Fruit fly (Drosophila melanogaster) whole organism, prepupa: ENCODE results near the gene E23.
A peak's percentile ranks its signal among the peaks of the same experiment; 100 is the strongest.

ENCODE experiments used
- Blimp-1 ChIP-seq: fragments of 200-800 bp; sonication (Bioruptor generic); optimal IDR thresholded peaks from 3 replicates; lab custom pipeline; 2017; ENCODE audit warnings: missing biosample characterization, missing genetic modification characterization, mild to moderate bottlenecking, moderate library complexity, missing genetic modification reagents
- CG10631 ChIP-seq: fragments of 200-800 bp; sonication (Bioruptor generic); optimal IDR thresholded peaks from 2 replicates; lab custom pipeline; 2016; ENCODE audit warnings: missing biosample characterization, missing genetic modification characterization
- CG11294 ChIP-seq: fragments of 200-800 bp; sonication (Bioruptor generic); IDR thresholded peaks from 2 replicates; pipeline ENCODE4 v1.3.6; 2022; ENCODE audit warnings: missing biosample characterization, missing genetic modification characterization
- CG16779 ChIP-seq: fragments of 200-800 bp; sonication (Bioruptor generic); optimal IDR thresholded peaks from 3 replicates; lab custom pipeline; 2017; ENCODE audit warnings: missing biosample characterization, mild to moderate bottlenecking, missing genetic modification characterization
- CG32006 ChIP-seq: fragments of 200-800 bp; sonication (Bioruptor generic); optimal IDR thresholded peaks from 3 replicates; lab custom pipeline; 2017; ENCODE audit warnings: missing biosample characterization, mild to moderate bottlenecking, missing genetic modification characterization
- CG34406 ChIP-seq: fragments of 200-800 bp; sonication (Bioruptor generic); optimal IDR thresholded peaks from 3 replicates; lab custom pipeline; 2016; ENCODE audit warnings: missing biosample characterization, missing genetic modification characterization
- CG4318 ChIP-seq: fragments of 200-800 bp; sonication (Bioruptor generic); optimal IDR thresholded peaks from 3 replicates; lab custom pipeline; 2017; ENCODE audit warnings: missing biosample characterization, mild to moderate bottlenecking, missing genetic modification characterization
- CG6163 ChIP-seq: fragments of 200-800 bp; sonication (Bioruptor generic); IDR thresholded peaks from 3 replicates; pipeline ENCODE4 v1.3.6; 2022; ENCODE audit warnings: missing biosample characterization, missing genetic modification characterization
- CG6792 ChIP-seq: fragments of 200-800 bp; sonication (Bioruptor generic); optimal IDR thresholded peaks from 3 replicates; lab custom pipeline; 2016; ENCODE audit warnings: missing biosample characterization, missing genetic modification characterization
- CG6808 ChIP-seq: fragments of 200-800 bp; sonication (Bioruptor generic); optimal IDR thresholded peaks from 3 replicates; lab custom pipeline; 2017; ENCODE audit warnings: missing biosample characterization, missing genetic modification characterization, mild to moderate bottlenecking, moderate library complexity, missing genetic modification reagents
- CG7368 ChIP-seq: fragments of 200-800 bp; sonication (Bioruptor generic); optimal IDR thresholded peaks from 3 replicates; lab custom pipeline; 2016; ENCODE audit warnings: missing biosample characterization, missing genetic modification characterization
- CG8319 ChIP-seq: fragments of 200-800 bp; sonication (Bioruptor generic); optimal IDR thresholded peaks from 3 replicates; lab custom pipeline; 2016; ENCODE audit warnings: missing biosample characterization, missing genetic modification characterization
- Eip93F ChIP-seq: fragments of 200-800 bp; sonication (Bioruptor generic); optimal IDR thresholded peaks from 2 replicates; lab custom pipeline; 2016; ENCODE audit warnings: missing biosample characterization, mild to moderate bottlenecking, missing genetic modification characterization
- Ets21C ChIP-seq: fragments of 200-800 bp; sonication (Bioruptor generic); optimal IDR thresholded peaks from 3 replicates; lab custom pipeline; 2016; ENCODE audit warnings: missing biosample characterization, missing genetic modification characterization
- Hr38 ChIP-seq: sonication (Bioruptor generic); optimal IDR thresholded peaks from 2 replicates; lab custom pipeline; 2016; ENCODE audit warnings: missing biosample characterization, missing genetic modification characterization
- Hr4 ChIP-seq: fragments of 200-800 bp; sonication (Bioruptor generic); optimal IDR thresholded peaks from 3 replicates; lab custom pipeline; 2016; ENCODE audit warnings: missing biosample characterization, missing genetic modification characterization
- Lpt ChIP-seq: fragments of 200-800 bp; sonication (Bioruptor generic); optimal IDR thresholded peaks from 3 replicates; lab custom pipeline; 2016; ENCODE audit warnings: missing biosample characterization, missing genetic modification characterization
- Smox ChIP-seq: fragments of 200-800 bp; sonication (Bioruptor generic); optimal IDR thresholded peaks from 3 replicates; lab custom pipeline; 2016; ENCODE audit warnings: missing biosample characterization, missing genetic modification characterization
- Sox102F ChIP-seq: fragments of 200-800 bp; sonication (Bioruptor generic); optimal IDR thresholded peaks from 2 replicates; lab custom pipeline; 2016; ENCODE audit warnings: missing biosample characterization, mild to moderate bottlenecking, missing genetic modification characterization
- acj6 ChIP-seq: fragments of 200-800 bp; sonication (Bioruptor generic); optimal IDR thresholded peaks from 3 replicates; lab custom pipeline; 2016; ENCODE audit warnings: missing biosample characterization, missing genetic modification characterization
- cyc ChIP-seq: fragments of 200-800 bp; sonication (Bioruptor generic); optimal IDR thresholded peaks from 3 replicates; lab custom pipeline; 2016; ENCODE audit warnings: missing biosample characterization, missing genetic modification characterization
- eg ChIP-seq: fragments of 200-800 bp; sonication (Bioruptor generic); IDR thresholded peaks from 3 replicates; pipeline ENCODE4 v1.3.6; 2022; ENCODE audit warnings: missing biosample characterization, missing genetic modification characterization
- fd59A ChIP-seq: fragments of 200-800 bp; sonication (Bioruptor generic); optimal IDR thresholded peaks from 2 replicates; lab custom pipeline; 2017; ENCODE audit warnings: missing biosample characterization, mild to moderate bottlenecking, missing genetic modification characterization, missing genetic modification reagents
- fkh ChIP-seq: fragments of 200-800 bp; sonication (Bioruptor generic); optimal IDR thresholded peaks from 3 replicates; lab custom pipeline; 2017; ENCODE audit warnings: missing biosample characterization, mild to moderate bottlenecking, missing genetic modification characterization, moderate library complexity
- pdm3 ChIP-seq: fragments of 200-800 bp; sonication (Bioruptor generic); optimal IDR thresholded peaks from 3 replicates; lab custom pipeline; 2016; ENCODE audit warnings: missing biosample characterization, missing genetic modification characterization
- spab ChIP-seq: fragments of 200-800 bp; sonication (Bioruptor generic); optimal IDR thresholded peaks from 2 replicates; lab custom pipeline; 2017; ENCODE audit warnings: missing biosample characterization, mild to moderate bottlenecking, missing genetic modification characterization, missing genetic modification reagents
- svp ChIP-seq: fragments of 200-800 bp; sonication (Bioruptor generic); peaks from one replicate; lab custom pipeline; 2016; ENCODE audit warnings: missing biosample characterization, missing genetic modification characterization
- vri ChIP-seq: fragments of 200-800 bp; sonication (Bioruptor generic); optimal IDR thresholded peaks from 3 replicates; lab custom pipeline; 2016; ENCODE audit warnings: missing biosample characterization, mild to moderate bottlenecking, missing genetic modification characterization

The E23 gene

DNA sequence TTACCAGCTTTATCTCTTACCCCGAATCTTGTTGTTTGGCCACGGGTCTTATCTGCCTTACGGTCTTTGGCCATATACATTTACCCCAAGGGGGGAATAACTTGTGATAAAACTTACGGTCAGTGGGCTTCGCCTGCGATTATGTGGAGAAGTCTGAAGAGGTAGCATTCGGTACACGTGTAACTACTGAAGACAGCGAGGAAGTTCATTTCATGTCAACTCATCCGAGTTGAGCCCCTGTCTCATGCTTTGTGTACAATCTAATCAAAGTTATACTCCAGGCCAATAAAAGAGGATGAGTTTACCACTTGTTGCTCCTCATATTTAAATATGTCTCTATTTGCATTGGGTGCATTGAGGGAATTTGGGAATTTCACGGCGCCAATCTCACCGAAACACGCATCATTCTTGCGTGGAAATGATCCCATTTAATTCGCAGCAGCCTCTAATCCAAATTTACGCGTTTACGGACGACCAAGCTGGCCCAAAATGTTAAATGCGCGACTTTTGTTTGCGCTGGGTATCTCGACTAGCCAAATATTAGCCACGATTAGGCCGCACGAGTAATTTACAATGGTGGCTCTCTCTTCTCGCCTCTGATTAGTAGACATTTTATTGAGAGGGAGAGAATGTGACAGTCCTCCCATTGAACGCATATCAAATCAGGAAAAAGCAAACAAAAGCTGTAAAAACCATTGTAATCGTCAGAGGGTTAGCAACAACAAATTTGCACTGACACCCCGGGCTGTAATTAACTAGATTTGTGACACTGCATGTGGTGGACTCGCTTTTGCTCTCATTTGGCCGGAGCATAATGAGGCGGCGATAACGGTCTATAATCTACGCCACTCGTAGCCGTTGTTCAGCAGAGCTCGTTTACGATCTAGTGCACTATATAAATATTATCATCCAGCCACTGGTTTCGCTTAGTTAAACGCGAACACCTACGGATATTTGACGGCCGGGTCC, 31.0 kb downstream of the E23 start, which contains the start of gene CG33281:
CG33281 (plus strand) TSS at position 919 of the 969 bp plus-strand sequence.
- no peak for TF ChIP-seq CG8319 (GFP tag; lab: Kevin White, UChicago)
- no peak for TF ChIP-seq Lpt (GFP tag; lab: Kevin White, UChicago)
- TF ChIP-seq spab (GFP tag; lab: Kevin White, UChicago) = no peak
- peak; percentile 53 for TF ChIP-seq fkh (GFP tag; lab: Kevin White, UChicago)
- TF ChIP-seq eg (GFP tag; lab: Robert Waterston, UW) = no peak
- TF ChIP-seq Hr38 (GFP tag; lab: Kevin White, UChicago) = no peak
- no peak for TF ChIP-seq Blimp-1 (GFP tag; lab: Kevin White, UChicago)
- no peak for TF ChIP-seq CG6792 (GFP tag; lab: Kevin White, UChicago)

DNA sequence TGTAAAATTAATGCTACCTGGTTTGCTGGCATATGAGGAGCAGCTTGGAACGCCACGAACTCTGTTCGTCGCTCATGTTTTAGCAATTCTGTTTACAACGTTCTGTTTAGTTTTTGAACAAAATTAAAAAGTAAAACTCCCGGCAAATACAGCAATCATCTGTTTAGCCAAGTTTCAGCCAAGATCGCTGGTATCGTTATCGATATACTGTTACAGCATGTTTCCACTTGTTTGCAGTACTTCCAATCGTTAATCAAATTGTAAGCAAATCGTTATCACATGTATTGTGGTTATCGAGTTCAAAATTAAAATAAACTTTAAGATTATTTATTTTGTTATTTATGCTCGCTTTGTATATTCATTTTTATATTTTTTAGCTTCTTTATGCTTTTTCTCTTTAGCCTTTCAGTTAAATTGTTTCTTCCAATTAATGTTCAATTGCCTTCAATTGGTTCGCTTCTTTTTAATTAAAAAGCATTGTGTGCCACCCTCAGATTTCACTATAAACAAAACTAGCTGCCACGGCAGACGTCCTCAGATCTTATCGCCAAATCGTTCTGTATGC, 34.8 kb downstream of the E23 start, which contains the start of the genes Fign and CG8837:
Fign (minus strand) TSS at position 142 of the 565 bp plus-strand sequence.
CG8837 (plus strand) TSS at position 515 of the 565 bp plus-strand sequence.
- TF ChIP-seq cyc (GFP tag; lab: Kevin White, UChicago) (no peak), CG34406 (GFP tag; lab: Kevin White, UChicago) (no peak), Blimp-1 (GFP tag; lab: Kevin White, UChicago) (peak; percentile 87)

DNA sequence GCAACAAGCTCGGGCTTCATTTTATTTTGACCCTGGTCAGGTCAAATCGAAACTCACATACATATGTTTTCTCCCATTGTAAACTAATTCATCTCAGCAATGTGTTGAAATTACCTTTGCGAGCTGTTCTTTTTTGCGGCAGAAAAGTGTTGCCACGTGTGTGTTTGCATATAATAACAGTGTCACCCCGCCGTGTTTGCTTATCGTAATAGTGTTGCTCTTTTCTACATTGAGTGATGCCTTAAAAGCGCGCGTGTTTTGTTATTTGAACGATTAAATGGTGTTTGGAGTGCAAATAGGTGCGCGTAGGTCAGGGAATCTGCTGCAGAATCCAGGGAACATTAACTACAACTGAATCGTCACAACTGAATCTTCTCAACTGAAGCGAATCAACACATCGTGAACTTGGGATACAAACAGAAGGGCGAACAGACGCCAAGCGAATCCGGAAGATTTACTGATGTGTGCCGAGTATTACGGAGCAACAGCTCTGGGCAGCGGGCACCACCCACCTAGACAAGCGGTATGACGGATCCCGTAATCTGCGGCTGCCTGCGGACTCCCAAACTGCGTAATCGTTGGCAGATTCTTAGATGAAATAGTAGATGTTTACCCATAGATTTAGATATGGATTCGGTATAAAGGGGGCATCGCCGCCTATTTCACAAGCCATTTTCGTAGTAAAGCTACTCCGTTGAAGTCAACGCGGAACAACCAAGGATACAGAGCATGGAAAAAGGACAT, 45.9 kb downstream of the E23 start, which contains the start of gene CG15406:
CG15406 (plus strand) TSS at position 694 of the 744 bp plus-strand sequence.
- TF ChIP-seq CG6808 (GFP tag; lab: Kevin White, UChicago) (no peak), CG7368 (no peak), Hr4 (GFP tag; lab: Kevin White, UChicago) (no peak), Ets21C (no peak)

DNA sequence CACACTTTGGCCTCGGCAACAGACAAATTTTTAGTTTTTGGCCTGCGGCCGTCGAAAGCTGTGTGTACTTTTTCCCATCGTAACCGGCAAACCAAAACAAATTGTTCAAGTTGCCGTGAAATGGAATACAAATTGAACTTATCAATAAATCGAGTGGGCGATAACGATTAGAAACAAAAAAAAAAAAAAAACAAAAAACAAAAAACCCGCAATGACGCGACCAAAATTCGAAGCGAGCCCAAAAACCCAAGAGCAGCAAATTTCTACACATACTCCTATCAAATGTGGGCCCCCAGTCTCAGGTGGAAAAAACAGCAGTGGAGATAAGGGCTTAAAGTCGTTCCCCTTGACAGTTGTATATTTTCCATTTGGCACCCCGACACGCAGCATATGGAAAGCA, 47.4 kb downstream of the E23 start:
- TF ChIP-seq CG10631 = no peak
- TF ChIP-seq CG34406 (GFP tag; lab: Kevin White, UChicago) = no peak
- peak; percentile 51 for TF ChIP-seq vri (GFP tag; lab: Kevin White, UChicago)

DNA sequence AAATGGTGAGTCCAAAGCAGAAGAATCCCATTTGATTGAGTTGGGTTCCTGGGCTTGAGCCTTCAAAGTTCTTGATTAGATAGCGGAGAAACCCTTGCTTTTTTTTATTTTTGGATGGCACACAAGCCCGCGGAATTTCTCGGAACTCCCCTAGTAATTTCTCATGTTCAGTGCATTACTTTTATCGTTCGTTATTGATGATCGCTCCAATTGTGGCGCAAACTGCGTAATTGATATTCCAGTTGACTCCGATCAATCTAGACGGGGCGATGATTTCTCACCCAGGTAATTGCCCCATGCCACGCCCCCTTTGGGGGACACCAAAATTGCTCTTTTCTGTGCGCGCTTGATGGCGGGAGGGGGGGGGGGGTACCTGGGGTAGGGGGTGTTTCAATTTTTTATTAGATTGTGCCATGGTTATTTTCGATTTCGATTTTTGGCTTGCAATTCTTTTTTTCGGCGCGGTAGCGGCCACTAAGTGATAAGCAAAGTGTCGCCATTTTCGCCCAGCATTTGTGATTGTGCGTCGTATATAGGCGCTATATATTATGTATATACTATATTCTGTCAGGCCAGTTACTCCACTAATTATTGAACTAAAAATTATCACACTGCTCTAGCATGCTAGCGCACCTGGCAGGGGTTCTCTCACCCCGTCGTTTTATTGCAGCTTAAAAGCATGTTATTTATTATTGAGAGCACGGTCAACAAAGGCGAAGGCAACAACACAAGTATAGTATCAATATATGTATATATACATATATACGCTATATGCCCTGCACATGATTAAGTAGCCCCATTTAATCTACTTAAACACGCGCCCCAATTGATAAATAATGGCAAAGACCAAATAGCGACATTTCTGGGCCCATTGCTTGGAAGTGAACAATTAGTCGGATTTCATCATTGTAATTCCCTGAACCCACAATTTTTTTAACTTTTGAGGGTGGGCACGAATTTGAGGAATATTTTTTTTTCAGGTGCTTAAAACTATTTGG, 49.5 kb downstream of the E23 start:
- TF ChIP-seq vri (GFP tag; lab: Kevin White, UChicago) (peak; percentile 24), svp (GFP tag; lab: Kevin White, UChicago) (peak; percentile 61), Smox (GFP tag; lab: Kevin White, UChicago) (no peak), CG6163 (GFP tag; lab: Robert Waterston, UW) (no peak)

DNA sequence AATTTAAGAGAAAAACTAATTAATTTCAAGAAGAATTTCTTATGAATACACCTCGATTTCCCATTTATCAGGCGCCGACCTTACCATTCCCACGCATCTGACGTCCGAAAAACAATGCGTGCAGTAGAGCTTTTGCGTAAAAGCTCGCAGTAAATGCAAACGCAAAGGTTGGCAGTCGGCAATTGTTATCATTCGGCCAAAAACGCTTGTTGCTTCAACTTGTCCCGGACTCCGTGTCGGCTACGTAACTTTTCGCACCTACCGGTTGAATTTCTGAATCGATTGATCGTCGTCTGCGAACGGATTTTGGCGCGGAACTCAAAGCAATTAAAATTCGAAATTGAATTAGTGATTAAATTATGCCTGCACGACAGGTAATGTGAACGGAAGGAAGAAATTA, 50.7 kb downstream of the E23 start, which contains the start of gene CG3277:
CG3277 (plus strand) TSS at position 208 of the 400 bp plus-strand sequence.
- TF ChIP-seq Hr4 (GFP tag; lab: Kevin White, UChicago) = no peak
- no peak for TF ChIP-seq CG32006
- TF ChIP-seq vri (GFP tag; lab: Kevin White, UChicago) = peak; percentile 53
- TF ChIP-seq Eip93F (GFP tag; lab: Kevin White, UChicago) = peak; percentile 1
- TF ChIP-seq CG16779 = no peak
- TF ChIP-seq acj6 (GFP tag; lab: Kevin White, UChicago) = no peak
- no peak for TF ChIP-seq CG4318 (GFP tag; lab: Kevin White, UChicago)
- TF ChIP-seq CG34406 (GFP tag; lab: Kevin White, UChicago) = no peak
- no peak for TF ChIP-seq CG6792 (GFP tag; lab: Kevin White, UChicago)
- no peak for TF ChIP-seq fd59A
- no peak for TF ChIP-seq Smox (GFP tag; lab: Kevin White, UChicago)
- TF ChIP-seq CG11294 (GFP tag; lab: Robert Waterston, UW) = no peak
- no peak for TF ChIP-seq Ets21C
- no peak for TF ChIP-seq pdm3 (GFP tag; lab: Kevin White, UChicago)
- no peak for TF ChIP-seq Sox102F (GFP tag; lab: Kevin White, UChicago)
- TF ChIP-seq eg (GFP tag; lab: Robert Waterston, UW) = no peak
- TF ChIP-seq, all 60 proteins: peak for 2
